Fruit fly (Drosophila melanogaster) whole organism, wandering third instar larva: Measurements from ENCODE around the gene GstD9.

Experiments used
- CG32264 ChIP-seq: fragments of 200-800 bp; sonication (Bioruptor generic); optimal IDR thresholded peaks from 2 replicates; lab custom pipeline; 2016; ENCODE audit warnings: missing biosample characterization, missing genetic modification characterization
- Hr78 ChIP-seq: fragments of >200 bp; optimal IDR thresholded peaks from 2 replicates; lab custom pipeline; 2017; ENCODE audit warnings: missing biosample characterization, missing genetic modification characterization
- Hr83 ChIP-seq: fragments of 200-300 bp; sonication (Bioruptor generic); optimal IDR thresholded peaks from 2 replicates; lab custom pipeline; 2016; ENCODE audit warnings: missing biosample characterization, mild to moderate bottlenecking, missing genetic modification characterization, moderate library complexity; ENCODE audit not compliant: poor library complexity, severe bottlenecking
- Jra ChIP-seq: sonication (Bioruptor generic); optimal IDR thresholded peaks from 2 replicates; lab custom pipeline; 2016; ENCODE audit warnings: missing biosample characterization, missing genetic modification characterization
- Myc ChIP-seq: fragments of >200 bp; optimal IDR thresholded peaks from 2 replicates; lab custom pipeline; 2017
- OdsH ChIP-seq: fragments of 200-800 bp; sonication (Bioruptor generic); optimal IDR thresholded peaks from 2 replicates; lab custom pipeline; 2016; ENCODE audit warnings: missing biosample characterization, mild to moderate bottlenecking, missing genetic modification characterization
- Rel ChIP-seq, 2 experiments: fragments of 200-800 bp; sonication (Bioruptor generic) in 1 of 2; optimal IDR thresholded peaks; 2 replicates in 1 of 2; 3 replicates in 1 of 2; lab custom pipeline; 2016 to 2019; ENCODE audit warnings: mild to moderate bottlenecking in 2 of 2, missing biosample characterization in 2 of 2, missing genetic modification characterization in 2 of 2, moderate library complexity in 1 of 2
- br ChIP-seq: fragments of 200-800 bp; sonication (Bioruptor generic); optimal IDR thresholded peaks from 2 replicates; lab custom pipeline; 2016; ENCODE audit warnings: missing biosample characterization, missing genetic modification characterization
- jim ChIP-seq: fragments of 175-275, 200-325 bp; sonication (Bioruptor generic); optimal IDR thresholded peaks from 2 replicates; lab custom pipeline; 2016; ENCODE audit warnings: missing biosample characterization, mild to moderate bottlenecking, missing genetic modification characterization
- pan ChIP-seq: fragments of >200 bp; optimal IDR thresholded peaks from 2 replicates; lab custom pipeline; 2017
- psq ChIP-seq: fragments of 200-800 bp; sonication (Bioruptor generic); optimal IDR thresholded peaks from 3 replicates; lab custom pipeline; 2017; ENCODE audit warnings: missing biosample characterization, mild to moderate bottlenecking, missing genetic modification characterization, moderate library complexity
- rgr ChIP-seq: fragments of 200-800 bp; sonication (Bioruptor generic); optimal IDR thresholded peaks from 3 replicates; lab custom pipeline; 2016; ENCODE audit warnings: missing biosample characterization, mild to moderate bottlenecking, missing genetic modification characterization
- sv ChIP-seq: fragments of 200-800 bp; sonication (Bioruptor generic); optimal IDR thresholded peaks from 3 replicates; lab custom pipeline; 2016; ENCODE audit warnings: missing biosample characterization, missing genetic modification characterization
- usp ChIP-seq: fragments of >200 bp; optimal IDR thresholded peaks from 2 replicates; lab custom pipeline; 2017; ENCODE audit warnings: missing biosample characterization, missing genetic modification characterization

dm6 chr3R:12371671-12372070 lies 4.3 kb upstream of the GstD9 start, which contains the start of gene GstD2:
- TF ChIP-seq pan (lab: Kevin White, UChicago) = no peak
- TF ChIP-seq psq (GFP tag; lab: Kevin White, UChicago) = no peak
- TF ChIP-seq Hr83 (GFP tag; lab: Kevin White, UChicago) = no peak
- no peak for TF ChIP-seq Jra (GFP tag; lab: Kevin White, UChicago)
- TF ChIP-seq jim = no peak
- no peak for TF ChIP-seq Rel (GFP tag; optimal IDR thresholded peaks at IDR 0.05; lab: Kevin White, UChicago)
- no peak for TF ChIP-seq Rel (tag; optimal IDR thresholded peaks at IDR 0.05; lab: Kevin White, UChicago)
- TF ChIP-seq usp = no peak
- no peak for TF ChIP-seq Hr78 (GFP tag; lab: Kevin White, UChicago)
- TF ChIP-seq rgr (GFP tag; lab: Kevin White, UChicago) = no peak
- no peak for TF ChIP-seq CG32264 (GFP tag; lab: Kevin White, UChicago)
- no peak for TF ChIP-seq Myc (lab: Kevin White, UChicago)
- TF ChIP-seq sv (GFP tag; lab: Kevin White, UChicago) = no peak
- TF ChIP-seq OdsH (GFP tag; lab: Kevin White, UChicago) = no peak
- no peak for TF ChIP-seq br (GFP tag; lab: Kevin White, UChicago)
